Fruit fly (Drosophila melanogaster) S2 (cell line): Measurements from ENCODE around the gene CG15747.

Source experiments
- CG8478 ChIP-seq: fragments of >200 bp; optimal IDR thresholded peaks from 2 replicates; lab custom pipeline; 2018
- CTCF ChIP-seq, 2 experiments: fragments of >200 bp; optimal IDR thresholded peaks; 2 replicates each; lab custom pipeline; 2018

dm6 chrX:13310764-13311163 lies 27.4 kb upstream of the CG15747 start:
- TF ChIP-seq CG8478 (lab: Kevin White, UChicago) (no peak), CTCF (optimal IDR thresholded peaks at IDR 0.05; lab: Kevin White, UChicago) (no peak)
